Fruit fly (Drosophila melanogaster): Measurements from ENCODE around the gene Gr22a.

Gr22a gene

DNA sequence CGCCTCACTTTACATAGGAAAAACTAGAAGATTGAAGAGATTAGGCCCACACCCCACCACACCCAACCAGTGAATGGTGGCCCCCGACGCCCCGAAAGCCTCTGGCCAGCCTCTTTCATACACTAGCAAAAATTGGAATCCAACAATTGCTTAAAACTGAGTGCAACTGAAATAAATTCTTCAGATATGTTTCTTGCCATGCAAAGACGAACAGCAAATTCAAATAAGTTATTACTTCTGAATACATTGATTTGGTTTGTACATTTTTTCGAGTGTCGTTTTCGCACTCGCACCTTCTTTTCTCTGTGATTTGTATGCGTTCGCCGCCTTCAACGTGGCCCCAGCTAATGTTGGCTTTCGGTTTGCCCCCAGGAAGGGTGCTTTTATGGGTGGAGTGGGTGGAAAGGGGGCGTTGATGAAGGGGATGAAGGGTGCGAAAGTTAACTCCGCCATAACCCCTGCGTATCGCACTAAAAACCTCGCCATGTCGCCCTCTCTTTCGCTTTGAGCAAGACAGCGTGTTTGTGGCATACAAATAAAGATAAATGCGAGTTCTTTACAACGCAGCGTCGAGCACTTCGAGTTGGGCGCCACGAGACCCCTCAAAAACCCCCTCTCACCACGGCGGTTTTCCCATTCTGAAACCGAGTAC lies 43.1 kb upstream of the Gr22a start (continued):
- no peak for TF ChIP-seq crp (GFP tag; optimal IDR thresholded peaks at IDR 0.05)
- TF ChIP-seq al (GFP tag; IDR thresholded peaks at IDR 0.05) = no peak
- TF ChIP-seq hkb (optimal IDR thresholded peaks at IDR 0.05) = no peak
- 0 out of 2 replicates have a peak, but pooled peaks have one; percentile 45 for TF ChIP-seq hkb (GFP tag; IDR thresholded peaks at IDR 0.05)
- no peak for TF ChIP-seq sima (GFP tag; optimal IDR thresholded peaks at IDR 0.05)
- no peak for TF ChIP-seq CG7745 (tag; optimal IDR thresholded peaks at IDR 0.05)
- TF ChIP-seq Dref (GFP tag; IDR thresholded peaks at IDR 0.05) = no peak
- no peak for TF ChIP-seq exex (tag; optimal IDR thresholded peaks at IDR 0.05)
- no peak for TF ChIP-seq CG3407 (GFP tag; optimal IDR thresholded peaks at IDR 0.05)
- TF ChIP-seq fd3F (GFP tag; optimal IDR thresholded peaks at IDR 0.05) = peak; percentile 29
- no peak for TF ChIP-seq CG30020 (tag; optimal IDR thresholded peaks at IDR 0.05)
- no peak for TF ChIP-seq NFAT (GFP tag; IDR thresholded peaks at IDR 0.05)
- no peak for TF ChIP-seq ac (GFP tag; optimal IDR thresholded peaks at IDR 0.05)
- no peak for TF ChIP-seq Doc2 (GFP tag; IDR thresholded peaks at IDR 0.05)
- no peak for TF ChIP-seq CG14441 (GFP tag; IDR thresholded peaks at IDR 0.05)
- TF ChIP-seq Rfx (GFP tag; IDR thresholded peaks at IDR 0.05) = peak; percentile 53
- no peak for TF ChIP-seq CG31388 (GFP tag; optimal IDR thresholded peaks at IDR 0.05)
- no peak for TF ChIP-seq Bdp1 (GFP tag; optimal IDR thresholded peaks at IDR 0.05)
- no peak for TF ChIP-seq NC2α (GFP tag; optimal IDR thresholded peaks at IDR 0.05)
- no peak for TF ChIP-seq emc (GFP tag; optimal IDR thresholded peaks at IDR 0.05)
- TF ChIP-seq Gsc (GFP tag; IDR thresholded peaks at IDR 0.05) = no peak
- TF ChIP-seq gsb (GFP tag; IDR thresholded peaks at IDR 0.05) = no peak
- TF ChIP-seq C15 (GFP tag; IDR thresholded peaks at IDR 0.05) = no peak
- TF ChIP-seq Dip2 (GFP tag; IDR thresholded peaks at IDR 0.05) = no peak
- TF ChIP-seq sug (tag; optimal IDR thresholded peaks at IDR 0.05) = no peak
- TF ChIP-seq stwl (tag; optimal IDR thresholded peaks at IDR 0.05) = no peak
- TF ChIP-seq gfzf (GFP tag; optimal IDR thresholded peaks at IDR 0.05) = no peak
- 0 out of 2 replicates have a peak, but pooled peaks have one; percentile 31 for TF ChIP-seq CG1024 (GFP tag; IDR thresholded peaks at IDR 0.05)
- no peak for TF ChIP-seq CG34376 (GFP tag; optimal IDR thresholded peaks at IDR 0.05)
- no peak for TF ChIP-seq insv (GFP tag; optimal IDR thresholded peaks at IDR 0.05)
- TF ChIP-seq az2 (GFP tag; optimal IDR thresholded peaks at IDR 0.05) = peak; percentile 27
- TF ChIP-seq so (GFP tag; IDR thresholded peaks at IDR 0.05) = 0 out of 3 replicates have a peak, but pooled peaks have one; percentile 42
- peak; percentile 52; the same call in 1 of the 2 replicates for TF ChIP-seq CG32532 (GFP tag; IDR thresholded peaks at IDR 0.05)
- TF ChIP-seq CG8944 (GFP tag; optimal IDR thresholded peaks at IDR 0.05) = no peak
- TF ChIP-seq Kr (GFP tag; optimal IDR thresholded peaks at IDR 0.05) = no peak
- TF ChIP-seq CG7271 (tag; optimal IDR thresholded peaks at IDR 0.05) = no peak
- TF ChIP-seq oc (tag; optimal IDR thresholded peaks at IDR 0.05) = no peak
- TF ChIP-seq Spps (tag; optimal IDR thresholded peaks at IDR 0.05) = no peak
- TF ChIP-seq lilli (GFP tag; optimal IDR thresholded peaks at IDR 0.05) = peak; percentile 55
- TF ChIP-seq dati (GFP tag; IDR thresholded peaks at IDR 0.05) = 0 out of 2 replicates have a peak, but pooled peaks have one; percentile 4
- no peak for TF ChIP-seq ase (GFP tag; IDR thresholded peaks at IDR 0.05)
- TF ChIP-seq Xbp1 (GFP tag; optimal IDR thresholded peaks at IDR 0.05) = peak; percentile 17
- TF ChIP-seq grn (GFP tag; optimal IDR thresholded peaks at IDR 0.05) = peak; percentile 10
- TF ChIP-seq CG30431 (GFP tag; optimal IDR thresholded peaks at IDR 0.05) = no peak
- no peak for TF ChIP-seq CG13894 (tag; optimal IDR thresholded peaks at IDR 0.05)
- TF ChIP-seq cg (GFP tag; optimal IDR thresholded peaks at IDR 0.05) = no peak
- TF ChIP-seq caup (GFP tag; optimal IDR thresholded peaks at IDR 0.05; ENCODE audit: severe bottlenecking) = peak; percentile 46
- no peak for TF ChIP-seq psq (GFP tag; optimal IDR thresholded peaks at IDR 0.05)
- TF ChIP-seq aop (GFP tag; IDR thresholded peaks at IDR 0.05) = no peak
- no peak for TF ChIP-seq CG33213 (GFP tag; optimal IDR thresholded peaks at IDR 0.05)
- no peak for TF ChIP-seq eve (GFP tag; optimal IDR thresholded peaks at IDR 0.05)

Data from whole organism, embryonic.